Worm (Caenorhabditis elegans) whole organism, late embryonic: ENCODE data around the gene fbxb-79.

Experiments
- C08G9.2 ChIP-seq: sonication (generic microtip); optimal IDR thresholded peaks from 2 replicates; lab custom pipeline; 2016; ENCODE audit warnings: mild to moderate bottlenecking, missing genetic modification characterization, moderate library complexity, missing compliant biosample characterization
- Y22D7AL.16 ChIP-seq: sonication (generic microtip); optimal IDR thresholded peaks from 2 replicates; lab custom pipeline; 2016; ENCODE audit warnings: missing genetic modification characterization, missing compliant biosample characterization
- ceh-14 ChIP-seq: sonication (generic microtip); optimal IDR thresholded peaks from 2 replicates; lab custom pipeline; 2016; ENCODE audit warnings: missing genotype, missing genetic modification characterization, missing compliant biosample characterization
- ceh-19 ChIP-seq: fragments of 200-800 bp; sonication (Bioruptor generic); optimal IDR thresholded peaks from 2 replicates; lab custom pipeline; 2018; ENCODE audit warnings: mild to moderate bottlenecking, missing genetic modification characterization, missing compliant biosample characterization
- ceh-2 ChIP-seq: sonication (generic microtip); optimal IDR thresholded peaks from 2 replicates; lab custom pipeline; 2016; ENCODE audit warnings: missing genotype, missing genetic modification characterization, missing compliant biosample characterization
- ceh-22 ChIP-seq: sonication (generic microtip); optimal IDR thresholded peaks from 2 replicates; lab custom pipeline; 2017; ENCODE audit warnings: missing biosample characterization, missing genetic modification characterization
- ceh-24 ChIP-seq: sonication (generic microtip); optimal IDR thresholded peaks from 2 replicates; lab custom pipeline; 2016; ENCODE audit warnings: mild to moderate bottlenecking, missing genetic modification characterization, missing compliant biosample characterization
- ceh-30 ChIP-seq: fragments of 150-350 bp; optimal IDR thresholded peaks from 2 replicates; lab custom pipeline; 2014; ENCODE audit warnings: missing biosample characterization, missing genetic modification characterization
- ceh-48 ChIP-seq: sonication (generic microtip); optimal IDR thresholded peaks from 2 replicates; lab custom pipeline; 2016; ENCODE audit warnings: missing genetic modification characterization, inconsistent platforms, missing compliant biosample characterization
- ceh-6 ChIP-seq: fragments of 200-800 bp; sonication (Bioruptor generic); optimal IDR thresholded peaks from 2 replicates; lab custom pipeline; 2018; ENCODE audit warnings: mild to moderate bottlenecking, missing genetic modification characterization, missing compliant biosample characterization
- eyg-1 ChIP-seq: sonication (generic microtip); optimal IDR thresholded peaks from 2 replicates; lab custom pipeline; 2016; ENCODE audit warnings: missing genotype, missing genetic modification characterization, missing compliant biosample characterization
- fkh-10 ChIP-seq: fragments of 150-350 bp; optimal IDR thresholded peaks from 2 replicates; lab custom pipeline; 2014; ENCODE audit warnings: missing biosample characterization, missing genetic modification reagents, missing genetic modification characterization
- gmeb-2 ChIP-seq: sonication (generic microtip); optimal IDR thresholded peaks from 2 replicates; lab custom pipeline; 2016; ENCODE audit warnings: missing genetic modification characterization, inconsistent platforms, missing compliant biosample characterization
- hlh-30 ChIP-seq: sonication (generic microtip); optimal IDR thresholded peaks from 2 replicates; lab custom pipeline; 2017; ENCODE audit warnings: antibody characterized with exemption, missing genetic modification characterization, missing compliant biosample characterization; ENCODE audit not compliant: insufficient read depth
- hlh-6 ChIP-seq: sonication (generic microtip); optimal IDR thresholded peaks from 2 replicates; lab custom pipeline; 2016; ENCODE audit warnings: missing genotype, missing genetic modification characterization, missing compliant biosample characterization
- lim-6 ChIP-seq: sonication (generic microtip); optimal IDR thresholded peaks from 2 replicates; lab custom pipeline; 2016; ENCODE audit warnings: missing genetic modification characterization, missing compliant biosample characterization
- lin-11 ChIP-seq: fragments of 200-800 bp; sonication (Bioruptor generic); optimal IDR thresholded peaks from 2 replicates; lab custom pipeline; 2018; ENCODE audit warnings: mild to moderate bottlenecking, missing genetic modification characterization, missing compliant biosample characterization
- madf-2 ChIP-seq: sonication (generic microtip); optimal IDR thresholded peaks from 2 replicates; lab custom pipeline; 2017; ENCODE audit warnings: missing genetic modification characterization, missing compliant biosample characterization
- nhr-11 ChIP-seq: fragments of 150-350 bp; optimal IDR thresholded peaks from 2 replicates; lab custom pipeline; 2014; ENCODE audit warnings: missing biosample characterization, missing genetic modification characterization
- nhr-232 ChIP-seq: sonication (generic microtip); optimal IDR thresholded peaks from 2 replicates; lab custom pipeline; 2016; ENCODE audit warnings: missing genetic modification characterization, missing compliant biosample characterization
- npax-4 ChIP-seq: sonication (generic microtip); optimal IDR thresholded peaks from 2 replicates; lab custom pipeline; 2016; ENCODE audit warnings: missing genetic modification characterization, missing compliant biosample characterization
- odd-2 ChIP-seq: sonication (generic microtip); optimal IDR thresholded peaks from 2 replicates; lab custom pipeline; 2017; ENCODE audit warnings: antibody characterized with exemption, mild to moderate bottlenecking, missing genetic modification characterization, missing compliant biosample characterization
- pax-1 ChIP-seq: fragments of 150-350 bp; optimal IDR thresholded peaks from 2 replicates; lab custom pipeline; 2014; ENCODE audit warnings: missing biosample characterization, missing genetic modification characterization
- pha-4 ChIP-seq: fragments of 150-350 bp; optimal IDR thresholded peaks from 2 replicates; lab custom pipeline; 2018; ENCODE audit warnings: missing biosample characterization, missing genetic modification reagents, missing genetic modification characterization
- pqm-1 ChIP-seq: sonication (generic microtip); optimal IDR thresholded peaks from 2 replicates; lab custom pipeline; 2016; ENCODE audit warnings: missing genetic modification characterization, missing compliant biosample characterization
- pros-1 ChIP-seq: fragments of 150-350 bp; optimal IDR thresholded peaks from 2 replicates; lab custom pipeline; 2014; ENCODE audit warnings: missing biosample characterization, missing genetic modification reagents, missing genetic modification characterization
- ref-2 ChIP-seq: sonication (generic microtip); optimal IDR thresholded peaks from 2 replicates; lab custom pipeline; 2016; ENCODE audit warnings: missing genetic modification characterization, missing compliant biosample characterization
- sdc-2 ChIP-seq: sonication (generic microtip); optimal IDR thresholded peaks from 2 replicates; lab custom pipeline; 2016; ENCODE audit warnings: missing genotype, missing genetic modification characterization, missing compliant biosample characterization
- sox-4 ChIP-seq: sonication (generic microtip); optimal IDR thresholded peaks from 2 replicates; lab custom pipeline; 2017; ENCODE audit warnings: mild to moderate bottlenecking, missing genetic modification characterization, inconsistent platforms, missing compliant biosample characterization
- syd-9 ChIP-seq: sonication (generic microtip); optimal IDR thresholded peaks from 2 replicates; lab custom pipeline; 2016; ENCODE audit warnings: mild to moderate bottlenecking, missing genetic modification characterization, moderate library complexity, missing compliant biosample characterization
- unc-42 ChIP-seq: sonication (generic microtip); optimal IDR thresholded peaks from 2 replicates; lab custom pipeline; 2016; ENCODE audit warnings: missing genotype, missing genetic modification characterization, missing compliant biosample characterization
- unc-55 ChIP-seq: sonication (generic microtip); optimal IDR thresholded peaks from 2 replicates; lab custom pipeline; 2017; ENCODE audit warnings: missing biosample characterization, missing genetic modification reagents, missing genetic modification characterization
- zip-5 ChIP-seq: sonication (generic microtip); optimal IDR thresholded peaks from 2 replicates; lab custom pipeline; 2016; ENCODE audit warnings: missing genetic modification characterization, missing compliant biosample characterization
- ztf-16 ChIP-seq: sonication (generic microtip); optimal IDR thresholded peaks from 2 replicates; lab custom pipeline; 2017; ENCODE audit warnings: missing genetic modification characterization, missing compliant biosample characterization

Gene fbxb-79

ce11 chrIV:11164831-11165230, 24.5 kb downstream of the fbxb-79 start, which contains the start of gene C08F8.6:
Gene C08F8.6 (minus strand): TSS chrIV:11164931.
- TF ChIP-seq pha-4 (tag; lab: Kevin White, UChicago) = no peak
- TF ChIP-seq Y22D7AL.16 (tag; lab: Kevin White, UChicago) = no peak
- no peak for TF ChIP-seq fkh-10 (GFP tag; lab: Kevin White, UChicago)
- no peak for TF ChIP-seq C08G9.2 (tag; lab: Kevin White, UChicago)
- TF ChIP-seq sox-4 (tag; lab: Kevin White, UChicago) = no peak
- no peak for TF ChIP-seq npax-4 (tag; lab: Kevin White, UChicago)
- TF ChIP-seq ztf-16 (tag; lab: Kevin White, UChicago) = no peak
- no peak for TF ChIP-seq madf-2 (tag; lab: Kevin White, UChicago)
- TF ChIP-seq ceh-22 (tag; lab: Kevin White, UChicago) = no peak

- TF ChIP-seq gmeb-2 (tag; lab: Kevin White, UChicago) (no peak), ref-2 (tag; lab: Kevin White, UChicago) (no peak), pqm-1 (tag; lab: Kevin White, UChicago) (no peak), pros-1 (no peak), ceh-19 (GFP tag; lab: Kevin White, UChicago) (no peak), pax-1 (tag; lab: Kevin White, UChicago) (no peak), lin-11 (tag; lab: Kevin White, UChicago) (no peak), ceh-6 (GFP tag; lab: Kevin White, UChicago) (no peak), ceh-22 (tag; lab: Kevin White, UChicago) (no peak), odd-2 (tag; lab: Kevin White, UChicago) (no peak), ceh-2 (tag; lab: Kevin White, UChicago) (no peak), madf-2 (tag; lab: Kevin White, UChicago) (no peak), Y22D7AL.16 (tag; lab: Kevin White, UChicago) (no peak), C08G9.2 (tag; lab: Kevin White, UChicago) (no peak), unc-42 (tag; lab: Kevin White, UChicago) (no peak)
Measured at ce11 chrIV:11162451-11162850, 26.9 kb downstream of the fbxb-79 start, which contains the start of gene fbxb-9. Gene fbxb-9 (minus strand): TSS chrIV:11162551.

DNA sequence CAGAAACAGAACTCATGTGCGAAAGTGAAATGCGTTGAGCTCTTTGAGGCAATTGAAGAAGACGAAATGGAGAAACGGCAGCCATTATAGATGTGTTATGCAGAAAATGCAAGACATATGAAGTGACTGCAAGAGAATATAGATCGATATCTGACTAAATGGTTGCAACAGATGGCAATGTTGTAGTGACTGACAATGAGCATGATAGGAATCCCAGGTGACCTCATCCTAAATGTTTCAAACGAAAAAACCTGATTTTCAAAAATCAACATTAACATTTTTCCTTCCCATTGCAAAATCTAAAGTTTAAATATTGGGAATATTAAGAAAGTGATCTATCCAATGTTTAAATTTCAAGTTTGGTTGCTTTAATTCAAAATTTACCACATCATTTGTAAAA, 28.6 kb downstream of the fbxb-79 start, which contains the start of gene C08F8.15:
C08F8.15 (minus strand) TSS at position 101 of the 400 bp plus-strand sequence.
- no peak for TF ChIP-seq ztf-16 (tag; lab: Kevin White, UChicago)
- TF ChIP-seq sdc-2 (tag; lab: Kevin White, UChicago) = no peak
- no peak for TF ChIP-seq ceh-30 (tag; lab: Kevin White, UChicago)
- TF ChIP-seq syd-9 (tag; lab: Kevin White, UChicago) = no peak

DNA sequence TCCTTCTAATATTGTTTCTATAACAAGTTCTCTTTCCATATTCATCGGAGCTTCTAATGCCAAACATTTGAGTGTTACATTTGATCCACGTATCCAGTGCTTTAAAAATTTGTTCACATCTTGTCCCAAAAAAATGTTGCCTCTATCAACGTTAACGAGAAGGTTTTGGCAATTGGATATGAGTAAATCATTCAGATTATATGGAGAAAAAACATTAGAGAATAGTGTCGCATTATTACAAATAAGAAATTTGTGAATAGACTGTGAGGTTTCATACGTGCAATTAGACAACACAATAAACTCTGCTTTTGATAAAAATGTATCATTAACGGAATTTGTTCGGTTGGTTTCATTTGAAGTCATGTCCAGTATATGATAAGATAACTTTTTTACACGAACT, 29.4 kb downstream of the fbxb-79 start, which contains the start of gene mboa-4:
mboa-4 (minus strand) TSS at position 101 of the 400 bp plus-strand sequence.
- TF ChIP-seq ceh-24 (tag; lab: Kevin White, UChicago) = no peak
- TF ChIP-seq ceh-14 (tag; lab: Kevin White, UChicago) = no peak
- no peak for TF ChIP-seq eyg-1
- no peak for TF ChIP-seq nhr-11 (tag; lab: Kevin White, UChicago)
- no peak for TF ChIP-seq fkh-10 (GFP tag; lab: Kevin White, UChicago)
- TF ChIP-seq unc-42 (tag; lab: Kevin White, UChicago) = no peak
- TF ChIP-seq hlh-6 (tag; lab: Kevin White, UChicago) = no peak

DNA sequence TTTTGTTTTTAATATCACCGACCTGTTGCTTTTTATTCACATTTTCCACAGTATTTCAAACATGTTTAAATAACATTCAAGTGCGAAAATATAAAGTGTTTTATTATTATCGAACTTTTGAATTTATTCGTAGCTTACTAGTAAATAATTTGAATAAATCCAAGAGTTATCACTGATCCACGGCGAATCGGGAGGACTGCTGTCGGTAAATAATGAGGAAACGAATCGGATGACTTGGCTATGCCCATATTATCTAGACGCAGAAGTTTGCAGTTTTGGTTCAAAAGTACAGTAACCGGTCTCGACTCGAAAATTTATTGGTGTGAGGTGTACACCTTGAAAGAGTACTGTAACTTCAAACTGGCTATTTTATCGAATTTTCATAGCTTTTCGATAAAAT, 32.8 kb downstream of the fbxb-79 start:
- no peak for TF ChIP-seq nhr-232 (tag; lab: Kevin White, UChicago)
- no peak for TF ChIP-seq nhr-11 (tag; lab: Kevin White, UChicago)
- TF ChIP-seq unc-55 (GFP tag; lab: Kevin White, UChicago) = no peak
- TF ChIP-seq zip-5 (tag; lab: Kevin White, UChicago) = no peak
- no peak for TF ChIP-seq ref-2 (tag; lab: Kevin White, UChicago)
- TF ChIP-seq hlh-30 (tag; lab: Kevin White, UChicago) = no peak
- TF ChIP-seq ceh-24 (tag; lab: Kevin White, UChicago) = no peak
- no peak for TF ChIP-seq lim-6 (tag; lab: Kevin White, UChicago)
- TF ChIP-seq npax-4 (tag; lab: Kevin White, UChicago) = no peak
- no peak for TF ChIP-seq ceh-48
- TF ChIP-seq fkh-10 (GFP tag; lab: Kevin White, UChicago) = no peak
- TF ChIP-seq, all 69 proteins: peak for 0
